Fruit fly (Drosophila melanogaster): Measurements from ENCODE around the gene Taf9.

The Taf9 gene

DNA sequence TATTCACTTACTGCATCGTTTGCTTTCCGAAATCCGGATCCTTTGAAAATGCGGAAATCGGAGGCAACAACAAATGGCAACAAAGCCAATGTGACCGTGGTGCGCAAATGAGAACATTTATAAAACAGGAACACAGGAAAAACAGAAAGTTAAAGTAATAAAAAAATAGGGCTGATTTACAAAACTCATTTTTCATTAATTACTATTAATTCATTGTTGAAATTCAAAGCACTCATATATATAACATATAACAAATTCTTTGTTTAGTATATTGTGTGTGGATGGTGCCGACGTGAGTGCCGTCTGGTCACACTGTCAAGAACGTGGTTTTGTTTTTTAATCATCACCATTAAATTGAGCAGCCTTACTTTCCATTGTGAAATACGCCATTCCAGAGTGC is 18.8 kb downstream of the Taf9 start, which contains the start of the genes Arp8 and CG6769 (continued):
- TF ChIP-seq CG1603 (tag; optimal IDR thresholded peaks at IDR 0.05) (peak; percentile 31), CG10267 (tag; optimal IDR thresholded peaks at IDR 0.05) (peak; percentile 52), CG4360 (GFP tag; IDR thresholded peaks at IDR 0.05) (peak; percentile 27; the same call in 1 of the 2 replicates), chm (GFP tag; IDR thresholded peaks at IDR 0.05) (no peak), row (GFP tag; IDR thresholded peaks at IDR 0.05) (peak; percentile 64), lilli (GFP tag; optimal IDR thresholded peaks at IDR 0.05) (peak; percentile 6), E2f2 (GFP tag; IDR thresholded peaks at IDR 0.05) (peak; percentile 34; the same call in 1 of the 2 replicates), B-H2 (GFP tag; optimal IDR thresholded peaks at IDR 0.05) (peak; percentile 1), Max (GFP tag; optimal IDR thresholded peaks at IDR 0.05) (peak; percentile 72), Xrp1 (GFP tag; IDR thresholded peaks at IDR 0.05) (0 out of 2 replicates have a peak, but pooled peaks have one; percentile 14), nmo (GFP tag; optimal IDR thresholded peaks at IDR 0.05) (peak; percentile 12), CG2116 (GFP tag; optimal IDR thresholded peaks at IDR 0.05) (peak; percentile 53), Hsf (GFP tag; optimal IDR thresholded peaks at IDR 0.05) (peak; percentile 20), NC2β (GFP tag; optimal IDR thresholded peaks at IDR 0.05) (no peak), CG30403 (GFP tag; optimal IDR thresholded peaks at IDR 0.05) (peak; percentile 19), Ets97D (GFP tag; optimal IDR thresholded peaks at IDR 0.05) (peak; percentile 15), sens (GFP tag) (peak; percentile 58), Fer1 (GFP tag; optimal IDR thresholded peaks at IDR 0.05) (peak; percentile 45), pros (GFP tag; optimal IDR thresholded peaks at IDR 0.05) (no peak), stwl (tag; optimal IDR thresholded peaks at IDR 0.05) (peak; percentile 42), grau (tag; optimal IDR thresholded peaks at IDR 0.05) (peak; percentile 57), lbe (GFP tag; optimal IDR thresholded peaks at IDR 0.05) (no peak), CG10979 (tag; optimal IDR thresholded peaks at IDR 0.05) (peak; percentile 40), CG18262 (tag; optimal IDR thresholded peaks at IDR 0.05) (peak; percentile 21), otp (GFP tag; IDR thresholded peaks at IDR 0.05) (no peak), HmgD (GFP tag; optimal IDR thresholded peaks at IDR 0.05) (no peak), cato (GFP tag; optimal IDR thresholded peaks at IDR 0.05; ENCODE audit: borderline replicate concordance) (peak; percentile 16), CG13424 (tag; optimal IDR thresholded peaks at IDR 0.05) (peak; percentile 6), dpn (GFP tag; optimal IDR thresholded peaks at IDR 0.05) (peak in 1 of 2 experiments; percentile 16), trem (tag; optimal IDR thresholded peaks at IDR 0.05) (peak; percentile 68), CG10209 (GFP tag; optimal IDR thresholded peaks at IDR 0.05) (no peak), CoRest (tag; optimal IDR thresholded peaks at IDR 0.05) (peak; percentile 40), BEAF-32 (GFP tag; optimal IDR thresholded peaks at IDR 0.05) (peak; percentile 43), CG13296 (GFP tag; optimal IDR thresholded peaks at IDR 0.05) (peak; percentile 8)

DNA sequence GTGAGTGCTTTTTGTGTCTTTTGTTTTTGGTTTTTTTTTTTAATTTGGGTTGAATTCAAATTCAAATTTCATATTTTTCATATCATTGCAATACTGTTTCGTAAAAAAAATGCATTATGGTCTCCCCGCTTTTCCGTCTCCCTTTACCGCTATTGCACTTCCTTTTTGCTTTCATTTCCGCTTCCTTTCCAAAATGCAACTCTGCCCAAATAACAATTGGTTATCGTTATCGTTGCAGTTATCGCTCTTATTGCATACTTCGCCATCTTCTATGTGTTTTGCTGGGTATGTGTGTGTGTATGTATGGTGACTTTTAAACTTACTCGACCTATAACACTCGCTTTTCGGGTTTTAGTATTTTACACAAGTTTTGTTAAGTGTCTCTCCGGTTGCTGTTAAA is 23.1 kb downstream of the Taf9 start:
- TF ChIP-seq CG17328 (GFP tag; IDR thresholded peaks at IDR 0.05) (0 out of 2 replicates have a peak, but pooled peaks have one; percentile 25), stwl (tag; optimal IDR thresholded peaks at IDR 0.05) (peak; percentile 85), Ets97D (GFP tag; optimal IDR thresholded peaks at IDR 0.05) (peak; percentile 62), CG4707 (GFP tag; optimal IDR thresholded peaks at IDR 0.05) (peak; percentile 23), fd102C (GFP tag; optimal IDR thresholded peaks at IDR 0.05) (peak; percentile 71), NFAT (GFP tag; IDR thresholded peaks at IDR 0.05) (no peak), dan (GFP tag; IDR thresholded peaks at IDR 0.05) (no peak), grn (GFP tag; optimal IDR thresholded peaks at IDR 0.05) (no peak), row (GFP tag; IDR thresholded peaks at IDR 0.05) (no peak), CG8290 (GFP tag; optimal IDR thresholded peaks at IDR 0.05) (peak; percentile 41), CG8290 (tag; optimal IDR thresholded peaks at IDR 0.05) (peak in 1 of 2 experiments; percentile 31), CG1603 (tag; optimal IDR thresholded peaks at IDR 0.05) (peak; percentile 33), CG1529 (GFP tag; optimal IDR thresholded peaks at IDR 0.05) (no peak), CG2120 (GFP tag; optimal IDR thresholded peaks at IDR 0.05) (no peak), CG5180 (GFP tag; optimal IDR thresholded peaks at IDR 0.05) (no peak), Elba2 (GFP tag; optimal IDR thresholded peaks at IDR 0.05) (peak; percentile 16), CG33557 (GFP tag; optimal IDR thresholded peaks at IDR 0.05) (peak; percentile 25), CG15479 (GFP tag; optimal IDR thresholded peaks at IDR 0.05) (no peak), sens (GFP tag) (peak; percentile 22), zen (tag; optimal IDR thresholded peaks at IDR 0.05) (peak; percentile 34), CG9727 (GFP tag; optimal IDR thresholded peaks at IDR 0.05) (peak; percentile 10), bbx (GFP tag; IDR thresholded peaks at IDR 0.05; ENCODE audit: partially characterized antibody) (0 out of 2 replicates have a peak, but pooled peaks have one; percentile 21)

Data from whole organism, embryonic.